Fruit fly (Drosophila melanogaster): Measurements from ENCODE around the gene kto.
A peak's percentile ranks its signal among the peaks of the same experiment; 100 is the strongest.

kto gene

DNA sequence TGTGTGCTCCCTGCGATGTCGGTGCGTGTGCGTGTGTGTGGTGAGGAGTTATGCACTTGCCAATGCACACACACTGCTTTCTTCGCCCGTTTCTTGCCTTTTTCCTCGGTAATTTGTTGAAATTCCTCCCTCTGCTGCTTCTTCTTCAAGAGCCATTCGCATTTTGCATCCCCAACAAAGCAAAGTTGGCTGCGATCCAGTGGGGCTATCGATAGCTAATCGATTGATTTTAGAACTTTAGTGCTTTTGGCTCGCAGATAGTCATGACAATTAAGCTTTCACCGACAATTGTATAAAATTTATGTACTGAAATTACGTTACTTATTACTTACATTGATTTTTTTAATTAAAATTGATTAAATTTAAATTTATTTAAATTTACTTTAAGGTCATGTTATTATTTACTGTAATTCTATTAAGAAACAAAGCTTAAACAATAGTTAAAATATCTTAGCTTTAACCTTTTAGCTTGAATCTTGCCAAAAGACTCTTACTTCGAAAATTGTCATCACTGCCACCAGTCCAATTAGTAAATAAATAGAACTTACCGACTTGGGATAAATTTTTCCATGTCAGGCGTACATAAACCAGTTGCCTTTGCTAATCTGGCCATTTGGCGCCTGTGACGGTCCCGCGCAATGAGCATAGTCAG is 2.1 kb upstream of the kto start, which contains the start of the genes trc and CG32221:
trc (minus strand) TSS at position 162 of the 652 bp plus-strand sequence.
CG32221 (plus strand) TSS at position 528 of the 652 bp plus-strand sequence.
- TF ChIP-seq chinmo (GFP tag; IDR thresholded peaks at IDR 0.05; ENCODE audit: partially characterized antibody) (no peak), nau (GFP tag; optimal IDR thresholded peaks at IDR 0.05) (no peak), CG11093 (GFP tag; IDR thresholded peaks at IDR 0.05) (no peak), CG43689 (GFP tag; IDR thresholded peaks at IDR 0.05) (no peak), stc (GFP tag; IDR thresholded peaks at IDR 0.05) (0 out of 2 replicates have a peak, but pooled peaks have one; percentile 23), CG10274 (GFP tag; optimal IDR thresholded peaks at IDR 0.05) (no peak), Doc3 (GFP tag; IDR thresholded peaks at IDR 0.05; ENCODE audit: partially characterized antibody) (0 out of 3 replicates have a peak, but pooled peaks have one; percentile 20), CG13287 (GFP tag; IDR thresholded peaks at IDR 0.05; ENCODE audit: partially characterized antibody) (peak; percentile 67), CG11695 (GFP tag; IDR thresholded peaks at IDR 0.05) (no peak), PHDP (tag; optimal IDR thresholded peaks at IDR 0.05) (no peak), Poxn (GFP tag; IDR thresholded peaks at IDR 0.05) (no peak), CG4424 (GFP tag; optimal IDR thresholded peaks at IDR 0.05) (peak; percentile 44), slbo (GFP tag; IDR thresholded peaks at IDR 0.05) (peak; percentile 69), tin (GFP tag; optimal IDR thresholded peaks at IDR 0.05) (peak; percentile 34), Pdp1 (GFP tag; optimal IDR thresholded peaks at IDR 0.05) (no peak), z (GFP tag; IDR thresholded peaks at IDR 0.05) (no peak), Camta (GFP tag; optimal IDR thresholded peaks at IDR 0.05) (no peak), CG11504 (tag; optimal IDR thresholded peaks at IDR 0.05) (no peak), CG9215 (GFP tag; IDR thresholded peaks at IDR 0.05) (no peak), CG14441 (GFP tag; IDR thresholded peaks at IDR 0.05) (0 out of 2 replicates have a peak, but pooled peaks have one; percentile 7), Max (GFP tag; optimal IDR thresholded peaks at IDR 0.05) (peak; percentile 1), Hr51 (GFP tag; optimal IDR thresholded peaks at IDR 0.05) (no peak), CG11085 (GFP tag; IDR thresholded peaks at IDR 0.05) (peak; percentile 31; the same call in 1 of the 2 replicates), slou (GFP tag; optimal IDR thresholded peaks at IDR 0.05) (no peak), CG15601 (tag; optimal IDR thresholded peaks at IDR 0.05) (no peak), CG7745 (tag; optimal IDR thresholded peaks at IDR 0.05) (no peak), bsh (GFP tag; optimal IDR thresholded peaks at IDR 0.05) (no peak), Rx (GFP tag; IDR thresholded peaks at IDR 0.05) (peak; percentile 59), CG15269 (tag; optimal IDR thresholded peaks at IDR 0.05) (no peak), bigmax (GFP tag; optimal IDR thresholded peaks at IDR 0.05) (no peak), CG11398 (GFP tag; optimal IDR thresholded peaks at IDR 0.05) (no peak), Lhr (GFP tag; optimal IDR thresholded peaks at IDR 0.05) (peak; percentile 54), Elba2 (GFP tag; optimal IDR thresholded peaks at IDR 0.05) (no peak), unc-4 (GFP tag; IDR thresholded peaks at IDR 0.05; ENCODE audit: partially characterized antibody) (peak; percentile 57; the same call in 1 of the 2 replicates), CG1832 (GFP tag; optimal IDR thresholded peaks at IDR 0.05) (no peak), CG8089 (GFP tag; optimal IDR thresholded peaks at IDR 0.05) (peak; percentile 24), Dref (GFP tag; IDR thresholded peaks at IDR 0.05) (peak; percentile 94), HLH54F (GFP tag; optimal IDR thresholded peaks at IDR 0.05) (no peak), pb (GFP tag; optimal IDR thresholded peaks at IDR 0.05) (no peak), gcm2 (GFP tag; optimal IDR thresholded peaks at IDR 0.05) (no peak), CG7786 (GFP tag; optimal IDR thresholded peaks at IDR 0.05) (no peak), seq (GFP tag; IDR thresholded peaks at IDR 0.05) (peak; percentile 48; the same call in 1 of the 2 replicates), CG31365 (tag; optimal IDR thresholded peaks at IDR 0.05) (no peak), prd (optimal IDR thresholded peaks at IDR 0.05) (no peak), prd (GFP tag; IDR thresholded peaks at IDR 0.05) (no peak), pzg (GFP tag; optimal IDR thresholded peaks at IDR 0.05) (peak; percentile 88), ftz-f1 (GFP tag; optimal IDR thresholded peaks at IDR 0.05) (no peak), lov (optimal IDR thresholded peaks at IDR 0.05) (no peak), lov (GFP tag; IDR thresholded peaks at IDR 0.05) (0 out of 3 replicates have a peak, but pooled peaks have one; percentile 41), luna (GFP tag; optimal IDR thresholded peaks at IDR 0.05) (no peak)

Data from whole organism, embryonic.